Worm (Caenorhabditis elegans) whole organism, L4 larva: ENCODE results near the gene C02G6.2.

ENCODE experiments used
- T20F7.1 ChIP-seq: fragments of 200-800 bp; sonication (Bioruptor generic); optimal IDR thresholded peaks from 2 replicates; lab custom pipeline; 2018; ENCODE audit warnings: mild to moderate bottlenecking, missing genetic modification characterization, missing compliant biosample characterization
- Y105C5A.15 ChIP-seq: fragments of 200-800 bp; sonication (Bioruptor generic); IDR thresholded peaks from 2 replicates; pipeline ENCODE4 v1.3.6; 2022; ENCODE audit warnings: missing genetic modification characterization, missing compliant biosample characterization
- Y48G9A.11 ChIP-seq: fragments of 200-800 bp; sonication (Bioruptor generic); IDR thresholded peaks from 2 replicates; pipeline ENCODE4 v1.3.6; 2022; ENCODE audit warnings: missing genetic modification reagents, missing genetic modification characterization, missing compliant biosample characterization
- ZK337.2 ChIP-seq: fragments of 200-800 bp; sonication (Bioruptor generic); IDR thresholded peaks from 2 replicates; pipeline ENCODE4 v1.3.6; 2022; ENCODE audit warnings: missing genetic modification reagents, missing genetic modification characterization, missing compliant biosample characterization
- aha-1 ChIP-seq: fragments of 150-350 bp; peaks from one replicate; lab custom pipeline; 2014; ENCODE audit warnings: missing biosample characterization, missing genetic modification characterization
- daf-12 ChIP-seq: fragments of 150-350 bp; optimal IDR thresholded peaks from 2 replicates; lab custom pipeline; 2014; ENCODE audit warnings: missing biosample characterization, missing genetic modification reagents, missing genetic modification characterization
- daf-16 ChIP-seq, 3 experiments: sonication (generic microtip); optimal IDR thresholded peaks; 2 replicates each; lab custom pipeline; 2016 to 2017; ENCODE audit warnings: missing genetic modification characterization in 3 of 3, missing genetic modification reagents in 3 of 3, mild to moderate bottlenecking in 2 of 3, missing compliant biosample characterization in 2 of 3, missing biosample characterization in 1 of 3, moderate library complexity in 1 of 3
- daf-19 ChIP-seq: fragments of 200-800 bp; sonication (Bioruptor generic); conservative IDR thresholded peaks from 2 replicates; pipeline ENCODE4 v1.3.6; 2022; ENCODE audit warnings: missing genetic modification characterization, missing compliant biosample characterization
- dmd-6 ChIP-seq: fragments of 200-800 bp; sonication (Bioruptor generic); IDR thresholded peaks from 2 replicates; pipeline ENCODE4 v1.3.6; 2022; ENCODE audit warnings: missing genetic modification reagents, missing genetic modification characterization, missing compliant biosample characterization
- fkh-10 ChIP-seq: fragments of 150-350 bp; optimal IDR thresholded peaks from 2 replicates; lab custom pipeline; 2014; ENCODE audit warnings: missing biosample characterization, missing genetic modification reagents, missing genetic modification characterization
- hlh-11 ChIP-seq: fragments of 200-800 bp; sonication (Bioruptor generic); optimal IDR thresholded peaks from 2 replicates; lab custom pipeline; 2018; ENCODE audit warnings: mild to moderate bottlenecking, missing genetic modification characterization, missing compliant biosample characterization
- lim-7 ChIP-seq: fragments of 200-800 bp; sonication (Bioruptor generic); IDR thresholded peaks from 2 replicates; pipeline ENCODE4 v1.3.6; 2022; ENCODE audit warnings: missing genetic modification characterization, missing compliant biosample characterization
- lin-1 ChIP-seq: fragments of 200-800 bp; sonication (Bioruptor generic); IDR thresholded peaks from 2 replicates; pipeline ENCODE4 v1.3.6; 2022; ENCODE audit warnings: missing genetic modification reagents, missing genetic modification characterization, missing compliant biosample characterization
- lin-39 ChIP-seq: fragments of 150-350 bp; optimal IDR thresholded peaks from 2 replicates; lab custom pipeline; 2014; ENCODE audit warnings: missing biosample characterization, missing genetic modification reagents, missing genetic modification characterization
- mdl-1 ChIP-seq, 2 experiments: fragments of 150-350 bp in 1 of 2; sonication (generic microtip) in 1 of 2; optimal IDR thresholded peaks; 2 replicates each; lab custom pipeline; 2014 to 2017; ENCODE audit warnings: missing biosample characterization in 2 of 2, missing genetic modification characterization in 2 of 2
- mep-1 ChIP-seq: fragments of 150-350 bp; sonication (generic microtip); optimal IDR thresholded peaks from 3 replicates; lab custom pipeline; 2014; ENCODE audit warnings: missing biosample characterization, missing genetic modification characterization
- mxl-2 ChIP-seq: fragments of 200-800 bp; sonication (Bioruptor generic); conservative IDR thresholded peaks from 2 replicates; pipeline ENCODE4 v1.3.6; 2022; ENCODE audit warnings: missing genetic modification reagents, missing genetic modification characterization, missing compliant biosample characterization
- nhr-102 ChIP-seq: sonication (generic microtip); optimal IDR thresholded peaks from 2 replicates; lab custom pipeline; 2016; ENCODE audit warnings: mild to moderate bottlenecking, missing genetic modification characterization, moderate library complexity, missing compliant biosample characterization
- nhr-11 ChIP-seq: fragments of 150-350 bp; optimal IDR thresholded peaks from 2 replicates; lab custom pipeline; 2014; ENCODE audit warnings: missing biosample characterization, missing genetic modification characterization
- nhr-28 ChIP-seq: fragments of 150-350 bp; optimal IDR thresholded peaks from 2 replicates; lab custom pipeline; 2014; ENCODE audit warnings: missing biosample characterization, missing genetic modification characterization
- php-3 ChIP-seq: fragments of 200-800 bp; sonication (Bioruptor generic); IDR thresholded peaks from 2 replicates; pipeline ENCODE4 v1.3.6; 2022; ENCODE audit warnings: missing genetic modification reagents, missing genetic modification characterization, missing compliant biosample characterization
- rbr-2 ChIP-seq: sonication (generic microtip); optimal IDR thresholded peaks from 2 replicates; lab custom pipeline; 2016; ENCODE audit warnings: missing genotype, missing genetic modification characterization, missing compliant biosample characterization
- snpc-1.2 ChIP-seq: fragments of 200-800 bp; sonication (Bioruptor generic); IDR thresholded peaks from 2 replicates; pipeline ENCODE4 v1.3.6; 2022; ENCODE audit warnings: missing genetic modification reagents, missing genetic modification characterization, missing compliant biosample characterization
- unc-62 ChIP-seq, 3 experiments: fragments of 150-350 bp in 1 of 3; sonication (generic microtip); optimal IDR thresholded peaks in 2 of 3; peaks in 1 of 3; 1 replicate in 1 of 3; 2 replicates in 2 of 3; lab custom pipeline; 2014 to 2017; ENCODE audit warnings: missing biosample characterization in 3 of 3, missing genetic modification characterization in 3 of 3, missing genetic modification reagents in 3 of 3, missing genotype in 1 of 3
- zag-1 ChIP-seq: fragments of 150-350 bp; optimal IDR thresholded peaks from 2 replicates; lab custom pipeline; 2014; ENCODE audit warnings: missing biosample characterization, missing genetic modification characterization
- zfp-2 ChIP-seq: sonication (generic microtip); optimal IDR thresholded peaks from 2 replicates; lab custom pipeline; 2016; ENCODE audit warnings: mild to moderate bottlenecking, missing genetic modification characterization, missing compliant biosample characterization
- zfp-3 ChIP-seq: fragments of 200-800 bp; sonication (Bioruptor generic); conservative IDR thresholded peaks from 2 replicates; pipeline ENCODE4 v1.3.6; 2022; ENCODE audit warnings: missing genetic modification reagents, missing genetic modification characterization, missing compliant biosample characterization
- zip-11 ChIP-seq: fragments of 200-800 bp; sonication (Bioruptor generic); IDR thresholded peaks from 2 replicates; pipeline ENCODE4 v1.3.6; 2022; ENCODE audit warnings: missing genetic modification characterization, missing compliant biosample characterization

Gene C02G6.2

DNA sequence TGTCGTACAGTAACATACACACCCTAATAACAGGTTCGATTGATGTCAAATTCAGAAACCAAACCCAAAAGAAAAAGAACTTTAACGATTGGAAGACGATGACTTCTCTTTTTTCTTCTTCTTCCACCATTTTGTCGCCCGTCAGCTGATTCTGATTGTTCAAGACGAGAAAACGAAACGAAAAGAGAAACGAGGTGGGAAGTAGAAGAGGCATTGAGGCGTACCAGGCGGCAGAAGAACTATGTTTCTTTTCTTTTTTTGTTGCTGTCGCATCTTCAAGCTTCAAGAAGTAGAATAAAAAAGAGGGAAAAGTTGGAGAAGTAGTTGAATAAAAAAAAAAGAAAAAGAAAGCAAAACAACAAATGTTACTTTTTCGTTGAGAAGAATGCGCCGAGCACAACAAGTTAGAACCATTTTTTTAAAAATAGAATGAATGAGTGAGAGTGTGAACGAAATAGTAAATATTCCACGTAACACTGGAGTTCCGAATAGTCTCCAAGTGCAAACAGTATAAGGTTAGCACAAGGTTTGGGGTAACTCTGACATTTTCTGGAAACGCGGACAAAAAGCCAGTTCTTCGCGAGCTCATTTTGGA, 23.7 kb upstream of the C02G6.2 start (continued):
- TF ChIP-seq lin-1 (GFP tag; lab: Robert Waterston, UW) (no peak), php-3 (no peak), fkh-10 (GFP tag; lab: Kevin White, UChicago) (peak; percentile 60), zip-11 (GFP tag; lab: Robert Waterston, UW) (no peak), zag-1 (tag; lab: Kevin White, UChicago) (no peak), Y105C5A.15 (no peak), dmd-6 (GFP tag; lab: Robert Waterston, UW) (peak; percentile 30), mdl-1 (tag; optimal IDR thresholded peaks at IDR 0.05; lab: Kevin White, UChicago) (no peak), hlh-11 (tag; lab: Kevin White, UChicago) (peak; percentile 43), snpc-1.2 (GFP tag; lab: Robert Waterston, UW) (no peak), lim-7 (GFP tag; lab: Robert Waterston, UW) (no peak), Y48G9A.11 (GFP tag; lab: Robert Waterston, UW) (no peak), daf-19 (GFP tag; lab: Robert Waterston, UW) (no peak), mep-1 (no peak)

DNA sequence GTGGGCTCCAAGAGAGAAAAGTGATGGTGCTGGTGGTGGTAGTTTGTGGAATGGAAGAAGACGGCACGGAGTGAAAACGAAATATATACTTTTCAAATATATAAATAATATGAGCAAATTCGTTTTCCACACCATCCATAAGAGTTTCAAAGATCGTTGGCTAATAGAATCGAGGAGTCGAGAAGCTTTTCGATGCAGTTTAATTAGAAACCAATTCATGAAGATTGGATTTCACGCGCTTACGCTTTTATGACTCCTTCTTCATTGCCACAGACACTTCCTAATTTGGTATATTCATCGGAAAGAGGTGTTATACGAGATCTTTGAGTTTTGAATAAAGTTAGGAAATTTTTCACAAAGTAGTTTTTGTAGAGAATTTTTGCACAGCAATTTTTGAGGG, 21.2 kb upstream of the C02G6.2 start:
- TF ChIP-seq aha-1 (peak; percentile 74), ZK337.2 (no peak)

ce11 chrV:5851631-5852030, 20.2 kb upstream of the C02G6.2 start:
- TF ChIP-seq nhr-11 (tag; lab: Kevin White, UChicago) (peak; percentile 38), rbr-2 (tag; lab: Kevin White, UChicago) (peak; percentile 15), daf-16 (GFP tag; optimal IDR thresholded peaks at IDR 0.05; lab: Kevin White, UChicago) (peak in 1 of 2 experiments; percentile 67), daf-16 (tag; optimal IDR thresholded peaks at IDR 0.05; lab: Kevin White, UChicago) (no peak), nhr-102 (tag; lab: Kevin White, UChicago) (no peak), hlh-11 (tag; lab: Kevin White, UChicago) (peak; percentile 29), zfp-2 (tag; lab: Kevin White, UChicago) (no peak), nhr-28 (tag; lab: Kevin White, UChicago) (peak; percentile 12)
- TF ChIP-seq, all 104 proteins: peak for 5

DNA sequence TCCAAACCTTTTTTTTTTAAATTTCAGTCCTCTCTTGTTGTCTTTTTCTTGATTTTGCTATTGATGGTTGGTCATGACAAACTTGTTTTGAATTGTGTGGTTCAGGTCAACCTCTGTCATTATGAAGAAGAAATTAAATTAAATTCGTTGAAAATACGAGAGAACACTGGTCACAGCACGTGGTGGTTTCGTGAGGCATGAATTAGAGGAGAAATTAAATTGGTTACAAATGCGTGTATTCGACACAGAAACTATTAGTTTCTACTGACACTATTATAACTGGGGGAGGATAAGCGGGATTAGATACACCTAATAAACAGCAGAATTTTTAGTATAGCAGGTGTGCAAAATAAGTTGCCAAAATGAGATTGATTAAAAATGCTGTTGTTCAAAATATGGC, 19.8 kb upstream of the C02G6.2 start:
- TF ChIP-seq lim-7 (GFP tag; lab: Robert Waterston, UW) (no peak), lin-39 (tag; lab: Kevin White, UChicago) (no peak), T20F7.1 (GFP tag; lab: Kevin White, UChicago) (no peak)

ce11 chrV:5862479-5863188, 9.2 kb upstream of the C02G6.2 start, which contains the start of gene F26F12.8:
TSS of gene F26F12.8 (minus strand) at chrV:5862529.
- peak; percentile 67 for TF ChIP-seq aha-1
- TF ChIP-seq daf-12 (tag; lab: Kevin White, UChicago), result no peak

DNA sequence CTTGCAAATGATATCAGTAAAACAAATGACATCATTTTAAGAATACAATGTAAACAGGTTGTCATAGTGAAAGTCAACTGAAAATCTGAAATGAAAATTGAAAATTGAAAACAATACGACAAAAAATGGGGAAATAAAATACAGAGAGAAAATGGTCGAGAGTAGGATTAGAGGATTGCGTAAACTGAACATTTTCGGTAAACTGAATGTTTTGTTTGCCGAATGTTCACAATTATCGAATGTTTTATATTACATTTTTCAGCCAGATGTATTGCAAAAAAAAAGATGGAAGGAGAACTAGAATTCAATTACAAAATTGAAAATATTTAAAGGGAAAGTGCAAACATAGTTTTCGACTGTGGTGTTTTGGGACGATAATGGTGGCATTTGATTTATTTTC, 6.8 kb upstream of the C02G6.2 start, which contains the start of gene F26F12.5:
Gene F26F12.5, minus strand, starts transcription at position 101 of the 400 bp plus-strand sequence.
- TF ChIP-seq zfp-3 (no peak), mxl-2 (no peak), unc-62 (GFP tag; optimal IDR thresholded peaks at IDR 0.05 in 1 of 2; lab: Kevin White, UChicago) (peak in 1 of 2 experiments; percentile 19), unc-62 (tag; optimal IDR thresholded peaks at IDR 0.05; lab: Kevin White, UChicago) (no peak)
